Fruit fly (Drosophila melanogaster) whole organism, prepupa: ENCODE data around the gene CG11912.

Experiments used
- CG10669 ChIP-seq: fragments of 200-800 bp; sonication (Bioruptor generic); optimal IDR thresholded peaks from 3 replicates; lab custom pipeline; 2018; ENCODE audit warnings: missing biosample characterization, mild to moderate bottlenecking, missing genetic modification characterization, moderate library complexity
- CG11294 ChIP-seq: fragments of 200-800 bp; sonication (Bioruptor generic); IDR thresholded peaks from 2 replicates; pipeline ENCODE4 v1.3.6; 2022; ENCODE audit warnings: missing biosample characterization, missing genetic modification characterization
- CG11902 ChIP-seq: fragments of 200-800 bp; sonication (Bioruptor generic); optimal IDR thresholded peaks from 3 replicates; lab custom pipeline; 2016; ENCODE audit warnings: missing biosample characterization, missing genetic modification characterization
- CG15336 ChIP-seq: fragments of 200-800 bp; sonication (Bioruptor generic); IDR thresholded peaks from 2 replicates; pipeline ENCODE4 v1.3.6; 2022; ENCODE audit warnings: missing biosample characterization, missing genetic modification characterization
- CG1621 ChIP-seq: fragments of 200-800 bp; sonication (Bioruptor generic); optimal IDR thresholded peaks from 3 replicates; lab custom pipeline; 2018; ENCODE audit warnings: missing biosample characterization, mild to moderate bottlenecking, missing genetic modification characterization
- CG16779 ChIP-seq: fragments of 200-800 bp; sonication (Bioruptor generic); optimal IDR thresholded peaks from 3 replicates; lab custom pipeline; 2017; ENCODE audit warnings: missing biosample characterization, mild to moderate bottlenecking, missing genetic modification characterization
- CG3032 ChIP-seq: fragments of 200-800 bp; optimal IDR thresholded peaks from 2 replicates; lab custom pipeline; 2019; ENCODE audit warnings: missing biosample characterization, mild to moderate bottlenecking, missing genetic modification characterization, moderate library complexity
- CG31627 ChIP-seq: fragments of 200-800 bp; sonication (Bioruptor generic); optimal IDR thresholded peaks from 3 replicates; lab custom pipeline; 2016; ENCODE audit warnings: missing biosample characterization, missing genetic modification characterization
- CG34406 ChIP-seq: fragments of 200-800 bp; sonication (Bioruptor generic); optimal IDR thresholded peaks from 3 replicates; lab custom pipeline; 2016; ENCODE audit warnings: missing biosample characterization, missing genetic modification characterization
- CG4318 ChIP-seq: fragments of 200-800 bp; sonication (Bioruptor generic); optimal IDR thresholded peaks from 3 replicates; lab custom pipeline; 2017; ENCODE audit warnings: missing biosample characterization, mild to moderate bottlenecking, missing genetic modification characterization
- CG6163 ChIP-seq: fragments of 200-800 bp; sonication (Bioruptor generic); IDR thresholded peaks from 3 replicates; pipeline ENCODE4 v1.3.6; 2022; ENCODE audit warnings: missing biosample characterization, missing genetic modification characterization
- CG6792 ChIP-seq: fragments of 200-800 bp; sonication (Bioruptor generic); optimal IDR thresholded peaks from 3 replicates; lab custom pipeline; 2016; ENCODE audit warnings: missing biosample characterization, missing genetic modification characterization
- CG6808 ChIP-seq: fragments of 200-800 bp; sonication (Bioruptor generic); optimal IDR thresholded peaks from 3 replicates; lab custom pipeline; 2017; ENCODE audit warnings: missing biosample characterization, missing genetic modification characterization, mild to moderate bottlenecking, moderate library complexity, missing genetic modification reagents
- CG6854 ChIP-seq: fragments of 200-800 bp; sonication (Bioruptor generic); optimal IDR thresholded peaks from 2 replicates; lab custom pipeline; 2017; ENCODE audit warnings: missing biosample characterization, mild to moderate bottlenecking, missing genetic modification characterization
- CG8119 ChIP-seq: fragments of 200-800 bp; sonication (Bioruptor generic); IDR thresholded peaks from 3 replicates; pipeline ENCODE4 v1.3.6; 2022; ENCODE audit warnings: missing biosample characterization, missing genetic modification characterization
- CG8632 ChIP-seq: fragments of 200-800 bp; sonication (Bioruptor generic); optimal IDR thresholded peaks from 3 replicates; lab custom pipeline; 2016; ENCODE audit warnings: missing biosample characterization, missing genetic modification characterization
- CG9139 ChIP-seq: fragments of 200-800 bp; sonication (Bioruptor generic); optimal IDR thresholded peaks from 3 replicates; lab custom pipeline; 2017; ENCODE audit warnings: missing biosample characterization, mild to moderate bottlenecking, missing genetic modification characterization
- Eip75B ChIP-seq: fragments of 200-800 bp; sonication (Bioruptor generic); optimal IDR thresholded peaks from 3 replicates; lab custom pipeline; 2016; ENCODE audit warnings: missing biosample characterization, missing genetic modification characterization
- Eip78C ChIP-seq: fragments of 200-800 bp; sonication (Bioruptor generic); peaks from one replicate; lab custom pipeline; 2016; ENCODE audit warnings: missing biosample characterization, missing genetic modification characterization
- Ets21C ChIP-seq: fragments of 200-800 bp; sonication (Bioruptor generic); optimal IDR thresholded peaks from 3 replicates; lab custom pipeline; 2016; ENCODE audit warnings: missing biosample characterization, missing genetic modification characterization
- Ets96B ChIP-seq: fragments of 200-800 bp; optimal IDR thresholded peaks from 2 replicates; lab custom pipeline; 2019; ENCODE audit warnings: missing biosample characterization, mild to moderate bottlenecking, missing genetic modification characterization, moderate library complexity
- Gug ChIP-seq: fragments of 200-800 bp; sonication (Bioruptor generic); IDR thresholded peaks from 2 replicates; pipeline ENCODE4 v1.3.6; 2022; ENCODE audit warnings: missing biosample characterization, missing genetic modification characterization
- Hr38 ChIP-seq: sonication (Bioruptor generic); optimal IDR thresholded peaks from 2 replicates; lab custom pipeline; 2016; ENCODE audit warnings: missing biosample characterization, missing genetic modification characterization
- OdsH ChIP-seq: fragments of 200-800 bp; sonication (Bioruptor generic); optimal IDR thresholded peaks from 3 replicates; lab custom pipeline; 2016; ENCODE audit warnings: missing biosample characterization, missing genetic modification characterization
- Sox102F ChIP-seq: fragments of 200-800 bp; sonication (Bioruptor generic); optimal IDR thresholded peaks from 2 replicates; lab custom pipeline; 2016; ENCODE audit warnings: missing biosample characterization, mild to moderate bottlenecking, missing genetic modification characterization
- Sox14 ChIP-seq: fragments of 200-800 bp; sonication (Bioruptor generic); optimal IDR thresholded peaks from 3 replicates; lab custom pipeline; 2016; ENCODE audit warnings: missing biosample characterization, missing genetic modification characterization
- Sox15 ChIP-seq: fragments of 200-800 bp; sonication (Bioruptor generic); optimal IDR thresholded peaks from 3 replicates; lab custom pipeline; 2016; ENCODE audit warnings: missing biosample characterization, missing genetic modification characterization
- achi ChIP-seq: fragments of 200-800 bp; sonication (Bioruptor generic); optimal IDR thresholded peaks from 3 replicates; lab custom pipeline; 2016; ENCODE audit warnings: missing biosample characterization, missing genetic modification characterization
- acj6 ChIP-seq: fragments of 200-800 bp; sonication (Bioruptor generic); optimal IDR thresholded peaks from 3 replicates; lab custom pipeline; 2016; ENCODE audit warnings: missing biosample characterization, missing genetic modification characterization
- cyc ChIP-seq: fragments of 200-800 bp; sonication (Bioruptor generic); optimal IDR thresholded peaks from 3 replicates; lab custom pipeline; 2016; ENCODE audit warnings: missing biosample characterization, missing genetic modification characterization
- dsx ChIP-seq: fragments of 200-800 bp; optimal IDR thresholded peaks from 3 replicates; lab custom pipeline; 2019; ENCODE audit warnings: missing biosample characterization, mild to moderate bottlenecking, missing genetic modification characterization, moderate library complexity; ENCODE audit not compliant: poor library complexity, severe bottlenecking
- eg ChIP-seq: fragments of 200-800 bp; sonication (Bioruptor generic); IDR thresholded peaks from 3 replicates; pipeline ENCODE4 v1.3.6; 2022; ENCODE audit warnings: missing biosample characterization, missing genetic modification characterization
- esn ChIP-seq: fragments of 200-800 bp; sonication (Bioruptor generic); optimal IDR thresholded peaks from 2 replicates; lab custom pipeline; 2016; ENCODE audit warnings: missing biosample characterization, mild to moderate bottlenecking, missing genetic modification characterization, moderate library complexity
- fd59A ChIP-seq: fragments of 200-800 bp; sonication (Bioruptor generic); optimal IDR thresholded peaks from 2 replicates; lab custom pipeline; 2017; ENCODE audit warnings: missing biosample characterization, mild to moderate bottlenecking, missing genetic modification characterization, missing genetic modification reagents
- fd85E ChIP-seq: fragments of 200-800 bp; sonication (Bioruptor generic); optimal IDR thresholded peaks from 3 replicates; lab custom pipeline; 2016; ENCODE audit warnings: missing biosample characterization, missing genetic modification characterization
- fkh ChIP-seq: fragments of 200-800 bp; sonication (Bioruptor generic); optimal IDR thresholded peaks from 3 replicates; lab custom pipeline; 2017; ENCODE audit warnings: missing biosample characterization, mild to moderate bottlenecking, missing genetic modification characterization, moderate library complexity
- lz ChIP-seq: fragments of 200-800 bp; sonication (Bioruptor generic); optimal IDR thresholded peaks from 3 replicates; lab custom pipeline; 2016; ENCODE audit warnings: missing biosample characterization, missing genetic modification characterization
- net ChIP-seq: fragments of 200-800 bp; sonication (Bioruptor generic); optimal IDR thresholded peaks from 3 replicates; lab custom pipeline; 2016; ENCODE audit warnings: missing biosample characterization, missing genetic modification characterization
- pdm3 ChIP-seq: fragments of 200-800 bp; sonication (Bioruptor generic); optimal IDR thresholded peaks from 3 replicates; lab custom pipeline; 2016; ENCODE audit warnings: missing biosample characterization, missing genetic modification characterization
- salr ChIP-seq, 2 experiments: fragments of 200-800 bp; sonication (Bioruptor generic); optimal IDR thresholded peaks; 3 replicates each; lab custom pipeline; 2016 to 2018; ENCODE audit warnings: missing biosample characterization in 2 of 2, missing genetic modification characterization in 2 of 2, mild to moderate bottlenecking in 1 of 2
- spab ChIP-seq: fragments of 200-800 bp; sonication (Bioruptor generic); optimal IDR thresholded peaks from 2 replicates; lab custom pipeline; 2017; ENCODE audit warnings: missing biosample characterization, mild to moderate bottlenecking, missing genetic modification characterization, missing genetic modification reagents
- ss ChIP-seq, 2 experiments: fragments of 200-800 bp; sonication (Bioruptor generic); optimal IDR thresholded peaks; 2 replicates in 1 of 2; 3 replicates in 1 of 2; lab custom pipeline; 2017 to 2018; ENCODE audit warnings: mild to moderate bottlenecking in 2 of 2, missing biosample characterization in 2 of 2, missing genetic modification characterization in 2 of 2, moderate library complexity in 1 of 2
- topi ChIP-seq: fragments of 200-800 bp; sonication (Bioruptor generic); optimal IDR thresholded peaks from 3 replicates; lab custom pipeline; 2016; ENCODE audit warnings: missing biosample characterization, missing genetic modification characterization
- vri ChIP-seq: fragments of 200-800 bp; sonication (Bioruptor generic); optimal IDR thresholded peaks from 3 replicates; lab custom pipeline; 2016; ENCODE audit warnings: missing biosample characterization, mild to moderate bottlenecking, missing genetic modification characterization

The CG11912 gene

DNA sequence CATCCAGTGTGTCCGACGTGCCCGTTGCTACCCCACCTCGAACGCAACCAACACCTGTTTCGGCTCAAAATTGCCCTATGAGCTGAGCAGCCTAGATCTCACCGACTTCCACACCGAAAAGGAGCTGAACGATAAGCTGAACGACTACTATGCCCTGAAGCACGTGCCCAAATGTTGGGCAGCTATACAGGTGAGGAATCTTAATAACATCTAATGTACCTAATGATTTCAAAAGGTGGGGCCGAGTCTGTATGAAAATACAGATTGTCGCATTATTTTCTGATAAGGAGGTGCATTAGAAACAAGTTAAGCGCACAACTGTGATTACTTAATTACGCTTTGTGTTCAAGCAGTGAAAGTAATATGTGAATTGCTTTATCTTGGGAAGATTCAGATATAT lies 40.9 kb downstream of the CG11912 start, which contains the start of gene CG17078:
Gene CG17078 (minus strand): TSS at position 101 of the 400 bp plus-strand sequence.
- TF ChIP-seq acj6: no peak
- no peak for TF ChIP-seq CG4318
- no peak for TF ChIP-seq Gug (GFP tag; lab: Robert Waterston, UW)
- no peak for TF ChIP-seq CG34406 (GFP tag; lab: Kevin White, UChicago)
- no peak for TF ChIP-seq Sox14 (GFP tag; lab: Kevin White, UChicago)
- TF ChIP-seq CG6808: no peak
- TF ChIP-seq ss (GFP tag; optimal IDR thresholded peaks at IDR 0.05; lab: Kevin White, UChicago): no peak
- TF ChIP-seq CG16779 (tag; lab: Kevin White, UChicago): no peak
- TF ChIP-seq CG8119: no peak
- TF ChIP-seq cyc (GFP tag; lab: Kevin White, UChicago): no peak
- TF ChIP-seq CG6792: no peak
- TF ChIP-seq eg (GFP tag; lab: Robert Waterston, UW): no peak
- TF ChIP-seq Eip78C (GFP tag; lab: Kevin White, UChicago): no peak
- TF ChIP-seq CG8632: no peak
- no peak for TF ChIP-seq CG3032 (tag; lab: Kevin White, UChicago)
- no peak for TF ChIP-seq topi (GFP tag; lab: Kevin White, UChicago)
- TF ChIP-seq vri (GFP tag; lab: Kevin White, UChicago): no peak
- TF ChIP-seq CG6163 (GFP tag; lab: Robert Waterston, UW): no peak
- TF ChIP-seq CG9139: no peak
- no peak for TF ChIP-seq dsx (GFP tag; lab: Kevin White, UChicago)

DNA sequence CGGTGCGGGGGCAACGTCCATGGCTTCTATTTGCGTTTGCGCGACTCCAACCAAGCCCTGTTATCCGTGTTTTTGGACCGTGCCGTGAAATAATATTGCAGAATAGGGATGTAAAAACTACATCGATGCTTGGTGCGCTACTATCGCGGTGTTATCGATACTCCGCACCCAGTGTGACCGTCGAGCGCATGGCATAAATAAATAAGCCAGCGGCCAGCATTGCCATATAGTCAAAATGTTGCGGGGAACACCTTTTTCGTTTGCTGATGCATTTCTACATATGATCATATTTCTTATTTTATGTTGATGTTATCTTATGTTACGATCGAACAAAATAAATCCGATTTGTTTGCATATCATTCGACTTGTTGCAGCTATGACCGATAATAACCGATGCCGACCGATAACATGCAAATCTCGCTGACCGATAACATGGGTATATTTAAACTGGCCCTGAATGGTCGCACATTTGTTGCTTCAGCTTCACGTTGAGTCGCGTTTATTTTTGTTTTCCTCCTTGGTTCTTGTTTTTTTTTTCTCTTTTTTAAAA lies 41.9 kb downstream of the CG11912 start, which contains the start of gene smo:
Gene smo (plus strand): TSS at position 461 of the 550 bp plus-strand sequence.
- TF ChIP-seq CG6854 (GFP tag; lab: Kevin White, UChicago) (no peak), Sox15 (no peak), CG11294 (GFP tag; lab: Robert Waterston, UW) (no peak), ss (GFP tag; optimal IDR thresholded peaks at IDR 0.05; lab: Kevin White, UChicago) (no peak), OdsH (GFP tag; lab: Kevin White, UChicago) (no peak), spab (GFP tag; lab: Kevin White, UChicago) (no peak), CG34406 (GFP tag; lab: Kevin White, UChicago) (no peak), CG4318 (no peak), achi (GFP tag; lab: Kevin White, UChicago) (no peak), CG6792 (no peak), CG1621 (tag; lab: Kevin White, UChicago) (no peak), CG15336 (no peak), Hr38 (GFP tag; lab: Kevin White, UChicago) (no peak), Eip78C (GFP tag; lab: Kevin White, UChicago) (no peak), topi (GFP tag; lab: Kevin White, UChicago) (no peak), fkh (peak; percentile 95), CG11902 (GFP tag; lab: Kevin White, UChicago) (no peak), lz (GFP tag; lab: Kevin White, UChicago) (peak; percentile 10), pdm3 (GFP tag; lab: Kevin White, UChicago) (no peak), cyc (GFP tag; lab: Kevin White, UChicago) (peak; percentile 22), Ets21C (no peak), CG6163 (GFP tag; lab: Robert Waterston, UW) (no peak), net (GFP tag; lab: Kevin White, UChicago) (no peak), Sox102F (GFP tag; lab: Kevin White, UChicago) (no peak), Ets96B (tag; lab: Kevin White, UChicago) (no peak), fd59A (GFP tag; lab: Kevin White, UChicago) (no peak), fd85E (GFP tag; lab: Kevin White, UChicago) (no peak), salr (GFP tag; optimal IDR thresholded peaks at IDR 0.05; lab: Kevin White, UChicago) (no peak), Eip75B (GFP tag; lab: Kevin White, UChicago) (no peak), esn (GFP tag; lab: Kevin White, UChicago) (peak; percentile 35), CG6808 (no peak), CG10669 (no peak), eg (GFP tag; lab: Robert Waterston, UW) (no peak), CG31627 (peak; percentile 47)
